Worm (Caenorhabditis elegans): ENCODE results near the gene neg-1.

neg-1 gene

ce11 chrV:4384482-4384881 is 9.8 kb upstream of the neg-1 start, which contains the start of gene F13A2.2:
F13A2.2 (minus strand) TSS chrV:4384582.
- TF ChIP-seq nhr-23 (tag; optimal IDR thresholded peaks at IDR 0.05) (no peak), nhr-11 (tag; optimal IDR thresholded peaks at IDR 0.05) (no peak), eor-1 (tag; optimal IDR thresholded peaks at IDR 0.05) (no peak), nhr-43 (tag; optimal IDR thresholded peaks at IDR 0.05; ENCODE audit: poor library complexity, severe bottlenecking) (no peak)

- TF ChIP-seq tbx-2 (tag; optimal IDR thresholded peaks at IDR 0.05) (no peak), ztf-4 (tag; optimal IDR thresholded peaks at IDR 0.05) (no peak), R02D3.7 (tag; optimal IDR thresholded peaks at IDR 0.05) (no peak), sea-2 (GFP tag; optimal IDR thresholded peaks at IDR 0.05) (no peak), mml-1 (tag; optimal IDR thresholded peaks at IDR 0.05) (no peak), ama-1 (optimal IDR thresholded peaks at IDR 0.05) (no peak)
These were observed 7.6 kb upstream of the neg-1 start, which contains the start of gene F13A2.1 for ce11 chrV:4382298-4382697. F13A2.1 (minus strand) TSS chrV:4382398.

- TF ChIP-seq ceh-9 (tag; optimal IDR thresholded peaks at IDR 0.05) (no peak), elt-1 (tag; optimal IDR thresholded peaks at IDR 0.05) (no peak), skn-1 (tag; optimal IDR thresholded peaks at IDR 0.05) (no peak), R02D3.7 (tag; optimal IDR thresholded peaks at IDR 0.05) (no peak), fkh-2 (tag; optimal IDR thresholded peaks at IDR 0.05) (no peak), hmg-11 (tag; optimal IDR thresholded peaks at IDR 0.05) (no peak), lin-39 (tag; optimal IDR thresholded peaks at IDR 0.05) (no peak), jun-1 (tag; optimal IDR thresholded peaks at IDR 0.05) (no peak), unc-62 (GFP tag; optimal IDR thresholded peaks at IDR 0.05) (no peak), fkh-10 (GFP tag; optimal IDR thresholded peaks at IDR 0.05) (no peak), egl-5 (tag; optimal IDR thresholded peaks at IDR 0.05) (no peak), ama-1 (optimal IDR thresholded peaks at IDR 0.05) (no peak), sea-2 (GFP tag; optimal IDR thresholded peaks at IDR 0.05) (no peak), nhr-11 (tag; optimal IDR thresholded peaks at IDR 0.05) (no peak), tbx-2 (tag; optimal IDR thresholded peaks at IDR 0.05) (no peak), eor-1 (tag; optimal IDR thresholded peaks at IDR 0.05) (no peak), nhr-67 (tag; optimal IDR thresholded peaks at IDR 0.05) (no peak), zag-1 (tag; optimal IDR thresholded peaks at IDR 0.05) (no peak)
These were observed 2.9 kb upstream of the neg-1 start, which contains the start of gene F32D1.8 for ce11 chrV:4377622-4378021. F32D1.8 (minus strand) TSS chrV:4377722.

- TF ChIP-seq R02D3.7 (tag; optimal IDR thresholded peaks at IDR 0.05) (no peak), nhr-23 (tag; optimal IDR thresholded peaks at IDR 0.05) (no peak), pha-4 (tag; optimal IDR thresholded peaks at IDR 0.05) (no peak), nhr-77 (tag; optimal IDR thresholded peaks at IDR 0.05) (no peak), lsy-12 (tag; optimal IDR thresholded peaks at IDR 0.05) (no peak), ceh-9 (tag; optimal IDR thresholded peaks at IDR 0.05) (no peak), nfya-1 (tag; optimal IDR thresholded peaks at IDR 0.05; ENCODE audit: insufficient read depth) (no peak), ama-1 (optimal IDR thresholded peaks at IDR 0.05) (no peak), elt-3 (tag; optimal IDR thresholded peaks at IDR 0.05) (no peak), hmg-11 (tag; optimal IDR thresholded peaks at IDR 0.05) (no peak)
These were observed 1.3 kb upstream of the neg-1 start, which contains the start of gene F32D1.7 for ce11 chrV:4375807-4376564. F32D1.7 (minus strand) TSS chrV:4376173.

- no peak for TF ChIP-seq elt-2 (tag; optimal IDR thresholded peaks at IDR 0.05)
- no peak for TF ChIP-seq eor-1 (tag; optimal IDR thresholded peaks at IDR 0.05)
- no peak for TF ChIP-seq unc-39 (tag; optimal IDR thresholded peaks at IDR 0.05)
- TF ChIP-seq ama-1 (optimal IDR thresholded peaks at IDR 0.05) = no peak
These were observed 1.0 kb downstream of the neg-1 start for ce11 chrV:4373656-4374055.

ce11 chrV:4372986-4373385 is 1.7 kb downstream of the neg-1 start:
- no peak for TF ChIP-seq ZK546.5 (tag; optimal IDR thresholded peaks at IDR 0.05)
- TF ChIP-seq sea-2 (GFP tag; optimal IDR thresholded peaks at IDR 0.05) = no peak
- TF ChIP-seq skn-1 (tag; optimal IDR thresholded peaks at IDR 0.05) = no peak
- no peak for TF ChIP-seq mdl-1 (tag; optimal IDR thresholded peaks at IDR 0.05)
- no peak for TF ChIP-seq nhr-77 (tag; optimal IDR thresholded peaks at IDR 0.05)
- no peak for TF ChIP-seq lin-39 (tag; optimal IDR thresholded peaks at IDR 0.05)
